Worm (Caenorhabditis elegans) whole organism, L2 larva: ENCODE data around the gene C25H3.7.

ENCODE experiments used
- F13H6.1 ChIP-seq: sonication (generic microtip); optimal IDR thresholded peaks from 2 replicates; lab custom pipeline; 2016; ENCODE audit warnings: missing genetic modification characterization, missing compliant biosample characterization
- alr-1 ChIP-seq: fragments of 150-350 bp; optimal IDR thresholded peaks from 2 replicates; lab custom pipeline; 2014; ENCODE audit warnings: missing biosample characterization, missing genetic modification characterization
- elt-1 ChIP-seq: fragments of 150-350 bp; optimal IDR thresholded peaks from 2 replicates; lab custom pipeline; 2014; ENCODE audit warnings: missing biosample characterization, missing genetic modification characterization
- lin-11 ChIP-seq: fragments of 150-350 bp; sonication (generic microtip); optimal IDR thresholded peaks from 2 replicates; lab custom pipeline; 2014; ENCODE audit warnings: missing biosample characterization, missing genetic modification characterization, inconsistent platforms, mixed read lengths
- lin-13 ChIP-seq: fragments of 150-350 bp; optimal IDR thresholded peaks from 2 replicates; lab custom pipeline; 2014; ENCODE audit warnings: missing biosample characterization, missing genetic modification reagents, missing genetic modification characterization
- mbf-1 ChIP-seq: sonication (generic microtip); optimal IDR thresholded peaks from 2 replicates; lab custom pipeline; 2017; ENCODE audit warnings: missing biosample characterization, missing genetic modification characterization
- nhr-237 ChIP-seq: fragments of 150-350 bp; optimal IDR thresholded peaks from 2 replicates; lab custom pipeline; 2014; ENCODE audit warnings: missing biosample characterization, missing genetic modification characterization

ce11 chrII:5638059-5638458 is 30.7 kb downstream of the C25H3.7 start, which contains the start of gene F59E12.3:
- TF ChIP-seq elt-1 (tag; lab: Kevin White, UChicago) (no peak), lin-13 (GFP tag; lab: Kevin White, UChicago) (no peak), alr-1 (no peak), nhr-237 (no peak), F13H6.1 (tag; lab: Kevin White, UChicago) (no peak), lin-11 (tag; lab: Kevin White, UChicago) (no peak), mbf-1 (tag; lab: Kevin White, UChicago) (no peak)
